Fruit fly (Drosophila melanogaster) whole organism, embryonic: Measurements from ENCODE around the gene CG6149.

Source experiments
- ATbp ChIP-seq: fragments of 200-800 bp; sonication (Bioruptor generic); optimal IDR thresholded peaks from 2 replicates; lab custom pipeline; 2017; ENCODE audit warnings: missing biosample characterization, mild to moderate bottlenecking, missing genetic modification characterization, missing genetic modification reagents
- CG10209 ChIP-seq: fragments of 200-800 bp; sonication (Bioruptor generic); optimal IDR thresholded peaks from 3 replicates; lab custom pipeline; 2017; ENCODE audit warnings: missing biosample characterization, mild to moderate bottlenecking, missing genetic modification characterization, missing genetic modification reagents
- CG10959 ChIP-seq: fragments of 200-800 bp; sonication (Bioruptor generic); IDR thresholded peaks from 2 replicates; pipeline ENCODE4 v1.3.6; 2022; ENCODE audit warnings: missing biosample characterization, missing genetic modification characterization
- CG11696 ChIP-seq: fragments of 200-800 bp; sonication (Bioruptor generic); IDR thresholded peaks from 2 replicates; pipeline ENCODE4 v1.3.6; 2022; ENCODE audit warnings: missing biosample characterization, missing genetic modification characterization
- CG12391 ChIP-seq: fragments of 200-800 bp; sonication (Bioruptor generic); optimal IDR thresholded peaks from 3 replicates; lab custom pipeline; 2018; ENCODE audit warnings: missing biosample characterization, mild to moderate bottlenecking, missing genetic modification characterization, moderate library complexity
- CG14050 ChIP-seq: fragments of 200-800 bp; sonication (Bioruptor generic); IDR thresholded peaks from 3 replicates; pipeline ENCODE4 v1.3.6; 2022; ENCODE audit warnings: missing biosample characterization, missing genetic modification characterization
- CG14710 ChIP-seq: fragments of 200-800 bp; sonication (Bioruptor generic); optimal IDR thresholded peaks from 3 replicates; lab custom pipeline; 2019; ENCODE audit warnings: missing biosample characterization, mild to moderate bottlenecking, missing genetic modification characterization, moderate library complexity
- CG15011 ChIP-seq: fragments of 200-800 bp; sonication (Bioruptor generic); optimal IDR thresholded peaks from 3 replicates; lab custom pipeline; 2018; ENCODE audit warnings: missing biosample characterization, mild to moderate bottlenecking, missing genetic modification characterization
- CG30403 ChIP-seq: fragments of 200-800 bp; sonication (Bioruptor generic); optimal IDR thresholded peaks from 3 replicates; lab custom pipeline; 2016; ENCODE audit warnings: missing biosample characterization, missing genetic modification characterization
- CG32767 ChIP-seq: fragments of 200-800 bp; sonication (Bioruptor generic); IDR thresholded peaks from 2 replicates; pipeline ENCODE4 v1.3.6; 2022; ENCODE audit warnings: missing biosample characterization, missing genetic modification characterization
- CG4328 ChIP-seq: fragments of 200-800 bp; sonication (Bioruptor generic); optimal IDR thresholded peaks from 3 replicates; lab custom pipeline; 2017; ENCODE audit warnings: missing biosample characterization, missing genetic modification reagents, missing genetic modification characterization
- CG7271 ChIP-seq: fragments of 200-800 bp; sonication (Bioruptor generic); optimal IDR thresholded peaks from 2 replicates; lab custom pipeline; 2018; ENCODE audit warnings: missing biosample characterization, mild to moderate bottlenecking, missing genetic modification characterization, moderate library complexity
- CG7372 ChIP-seq: fragments of 200-800 bp; sonication (Bioruptor generic); IDR thresholded peaks from 2 replicates; pipeline ENCODE4 v1.3.6; 2022; ENCODE audit warnings: missing biosample characterization, missing genetic modification characterization
- CG7556 ChIP-seq: fragments of 200-800 bp; sonication (Bioruptor generic); optimal IDR thresholded peaks from 2 replicates; lab custom pipeline; 2017; ENCODE audit warnings: missing biosample characterization, mild to moderate bottlenecking, missing genetic modification characterization
- CG7745 ChIP-seq: fragments of 200-800 bp; sonication (Bioruptor generic); optimal IDR thresholded peaks from 2 replicates; lab custom pipeline; 2018; ENCODE audit warnings: missing biosample characterization, mild to moderate bottlenecking, missing genetic modification characterization, moderate library complexity
- CG7928 ChIP-seq: fragments of 200-800 bp; sonication (Bioruptor generic); optimal IDR thresholded peaks from 2 replicates; lab custom pipeline; 2017; ENCODE audit warnings: missing biosample characterization, mild to moderate bottlenecking, missing genetic modification characterization
- CG8924 ChIP-seq: fragments of 200-800 bp; optimal IDR thresholded peaks from 3 replicates; lab custom pipeline; 2019; ENCODE audit warnings: missing biosample characterization, mild to moderate bottlenecking, missing genetic modification characterization, moderate library complexity
- CG9727 ChIP-seq: fragments of 200-800 bp; sonication (Bioruptor generic); optimal IDR thresholded peaks from 3 replicates; lab custom pipeline; 2017; ENCODE audit warnings: missing biosample characterization, mild to moderate bottlenecking, missing genetic modification characterization
- CrebB ChIP-seq: fragments of 200-800 bp; sonication (Bioruptor generic); optimal IDR thresholded peaks from 3 replicates; lab custom pipeline; 2018; ENCODE audit warnings: missing biosample characterization, mild to moderate bottlenecking, missing genetic modification characterization
- Doc2 ChIP-seq: fragments of 200-800 bp; sonication (Bioruptor generic); IDR thresholded peaks from 2 replicates; pipeline ENCODE4 v1.3.6; 2022; ENCODE audit warnings: missing biosample characterization, missing genetic modification characterization
- Hand ChIP-seq: fragments of 200-800 bp; sonication (Bioruptor generic); optimal IDR thresholded peaks from 2 replicates; lab custom pipeline; 2017; ENCODE audit warnings: mild to moderate bottlenecking, missing biosample characterization, missing genetic modification reagents, missing genetic modification characterization
- Hmr ChIP-seq: fragments of 200-800 bp; sonication (Bioruptor generic); optimal IDR thresholded peaks from 3 replicates; lab custom pipeline; 2017; ENCODE audit warnings: mild to moderate bottlenecking, missing biosample characterization, missing genetic modification reagents, missing genetic modification characterization
- Hr51 ChIP-seq, 2 experiments: fragments of 200-800 bp; sonication (Bioruptor generic); optimal IDR thresholded peaks; 2 replicates in 1 of 2; 3 replicates in 1 of 2; lab custom pipeline; 2016 to 2018; ENCODE audit warnings: missing biosample characterization in 2 of 2, missing genetic modification characterization in 2 of 2, mild to moderate bottlenecking in 1 of 2, moderate library complexity in 1 of 2
- MBD-R2 ChIP-seq: fragments of 200-800 bp; sonication (Bioruptor generic); IDR thresholded peaks from 2 replicates; pipeline ENCODE4 v1.3.6; 2022; ENCODE audit warnings: missing biosample characterization, missing genetic modification characterization
- Mad ChIP-seq: fragments of 200-800 bp; sonication (Bioruptor generic); optimal IDR thresholded peaks from 2 replicates; lab custom pipeline; 2016; ENCODE audit warnings: missing biosample characterization, missing genetic modification characterization
- Myb ChIP-seq: fragments of 200-800 bp; sonication (Bioruptor generic); optimal IDR thresholded peaks from 2 replicates; lab custom pipeline; 2016; ENCODE audit warnings: missing biosample characterization, missing genetic modification characterization
- NC2β ChIP-seq: fragments of 200-800 bp; sonication (Bioruptor generic); optimal IDR thresholded peaks from 2 replicates; lab custom pipeline; 2016; ENCODE audit warnings: missing biosample characterization, missing genetic modification characterization
- Nf-YB ChIP-seq: fragments of 200-800 bp; sonication (Bioruptor generic); optimal IDR thresholded peaks from 3 replicates; lab custom pipeline; 2019; ENCODE audit warnings: missing biosample characterization, mild to moderate bottlenecking, missing genetic modification characterization, moderate library complexity
- Sin3A ChIP-seq: fragments of >200 bp; optimal IDR thresholded peaks from 2 replicates; lab custom pipeline; 2018
- amos ChIP-seq: fragments of 200-800 bp; sonication (Bioruptor generic); IDR thresholded peaks from 2 replicates; pipeline ENCODE4 v1.3.6; 2022; ENCODE audit warnings: missing biosample characterization, missing genetic modification characterization; ENCODE audit not compliant: partially characterized antibody
- caup ChIP-seq: fragments of 200-800 bp; sonication (Bioruptor generic); optimal IDR thresholded peaks from 3 replicates; lab custom pipeline; 2017; ENCODE audit warnings: missing biosample characterization, mild to moderate bottlenecking, missing genetic modification characterization, moderate library complexity; ENCODE audit not compliant: severe bottlenecking
- chinmo ChIP-seq: fragments of 200-800 bp; sonication (Bioruptor generic); IDR thresholded peaks from 4 replicates; pipeline ENCODE4 v1.3.6; 2022; ENCODE audit warnings: missing biosample characterization, missing genetic modification characterization; ENCODE audit not compliant: partially characterized antibody
- croc ChIP-seq: fragments of 200-800 bp; sonication (Bioruptor generic); conservative IDR thresholded peaks from 3 replicates; pipeline ENCODE4 v1.3.6; 2022; ENCODE audit warnings: missing biosample characterization, missing genetic modification characterization
- eve ChIP-seq, 2 experiments: fragments of >200 bp; optimal IDR thresholded peaks; 2 replicates each; lab custom pipeline; 2017; ENCODE audit warnings: missing biosample characterization in 2 of 2, missing genetic modification characterization in 2 of 2
- exex ChIP-seq: fragments of 200-800 bp; sonication (Bioruptor generic); optimal IDR thresholded peaks from 4 replicates; lab custom pipeline; 2018; ENCODE audit warnings: missing biosample characterization, mild to moderate bottlenecking, missing genetic modification characterization, moderate library complexity
- fd3F ChIP-seq: fragments of 200-800 bp; sonication (Bioruptor generic); optimal IDR thresholded peaks from 2 replicates; lab custom pipeline; 2018; ENCODE audit warnings: missing biosample characterization, mild to moderate bottlenecking, missing genetic modification characterization, moderate library complexity
- gcm ChIP-seq: fragments of 200-800 bp; sonication (Bioruptor generic); optimal IDR thresholded peaks from 2 replicates; lab custom pipeline; 2019; ENCODE audit warnings: missing biosample characterization, mild to moderate bottlenecking, missing genetic modification characterization, moderate library complexity
- gcm2 ChIP-seq: fragments of 200-800 bp; sonication (Bioruptor generic); optimal IDR thresholded peaks from 2 replicates; lab custom pipeline; 2016; ENCODE audit warnings: missing biosample characterization, missing genetic modification characterization
- gfzf ChIP-seq: fragments of 200-800 bp; sonication (Bioruptor generic); optimal IDR thresholded peaks from 2 replicates; lab custom pipeline; 2016; ENCODE audit warnings: missing biosample characterization, mild to moderate bottlenecking, missing genetic modification characterization, moderate library complexity
- insv ChIP-seq, 2 experiments: fragments of 200-800 bp; sonication (Bioruptor generic); optimal IDR thresholded peaks; 3 replicates each; lab custom pipeline; 2016 to 2018; ENCODE audit warnings: missing biosample characterization in 2 of 2, missing genetic modification characterization in 2 of 2
- kah ChIP-seq: fragments of 200-800 bp; sonication (Bioruptor generic); optimal IDR thresholded peaks from 2 replicates; lab custom pipeline; 2018; ENCODE audit warnings: missing biosample characterization, mild to moderate bottlenecking, missing genetic modification characterization
- lab ChIP-seq: fragments of 200-800 bp; sonication (Bioruptor generic); optimal IDR thresholded peaks from 3 replicates; lab custom pipeline; 2017; ENCODE audit warnings: missing biosample characterization, missing genetic modification characterization, mild to moderate bottlenecking, moderate library complexity, missing genetic modification reagents
- pum ChIP-seq: fragments of 200-800 bp; sonication (Bioruptor generic); optimal IDR thresholded peaks from 2 replicates; lab custom pipeline; 2016; ENCODE audit warnings: missing biosample characterization, missing genetic modification characterization
- pzg ChIP-seq: fragments of 200-800 bp; sonication (Bioruptor generic); optimal IDR thresholded peaks from 3 replicates; lab custom pipeline; 2018; ENCODE audit warnings: missing biosample characterization, mild to moderate bottlenecking, missing genetic modification characterization, moderate library complexity
- schlank ChIP-seq: fragments of 200-800 bp; sonication (Bioruptor generic); optimal IDR thresholded peaks from 2 replicates; lab custom pipeline; 2018; ENCODE audit warnings: missing biosample characterization, mild to moderate bottlenecking, missing genetic modification characterization
- seq ChIP-seq: fragments of 200-800 bp; sonication (Bioruptor generic); IDR thresholded peaks from 2 replicates; pipeline ENCODE4 v1.3.6; 2022; ENCODE audit warnings: missing biosample characterization, missing genetic modification characterization
- slou ChIP-seq: fragments of 200-800 bp; sonication (Bioruptor generic); optimal IDR thresholded peaks from 3 replicates; lab custom pipeline; 2016; ENCODE audit warnings: missing biosample characterization, missing genetic modification characterization
- sug ChIP-seq: fragments of 200-800 bp; optimal IDR thresholded peaks from 2 replicates; lab custom pipeline; 2019; ENCODE audit warnings: missing biosample characterization, mild to moderate bottlenecking, missing genetic modification characterization, moderate library complexity
- tll ChIP-seq, 2 experiments: fragments of 200-800 bp in 1 of 2; fragments of >200 bp in 1 of 2; sonication (Bioruptor generic) in 1 of 2; optimal IDR thresholded peaks; 2 replicates each; lab custom pipeline; 2017 to 2019; ENCODE audit warnings: missing biosample characterization in 2 of 2, missing genetic modification characterization in 2 of 2, mild to moderate bottlenecking in 1 of 2, moderate library complexity in 1 of 2
- wek ChIP-seq: fragments of 200-800 bp; sonication (Bioruptor generic); optimal IDR thresholded peaks from 3 replicates; lab custom pipeline; 2018; ENCODE audit warnings: missing biosample characterization, mild to moderate bottlenecking, missing genetic modification characterization, moderate library complexity
- yki ChIP-seq: fragments of >200 bp; optimal IDR thresholded peaks from 3 replicates; lab custom pipeline; 2018

CG6149 gene

dm6 chr3L:11397093-11397592 lies 38.1 kb downstream of the CG6149 start, which contains the start of gene CG44362 (continued):
- TF ChIP-seq caup (GFP tag; lab: Kevin White, UChicago) (no peak), CG10209 (GFP tag; lab: Kevin White, UChicago) (no peak), Myb (GFP tag; lab: Kevin White, UChicago) (no peak), Hand (GFP tag; lab: Kevin White, UChicago) (peak; percentile 8), exex (tag; lab: Kevin White, UChicago) (no peak), CG7745 (no peak), CG7271 (tag; lab: Kevin White, UChicago) (no peak), ATbp (no peak), slou (no peak), CG32767 (no peak), tll (GFP tag; optimal IDR thresholded peaks at IDR 0.05; lab: Kevin White, UChicago) (no peak), yki (lab: Kevin White, UChicago) (no peak), CG10959 (no peak), chinmo (GFP tag; lab: Robert Waterston, UW) (no peak), eve (GFP tag; optimal IDR thresholded peaks at IDR 0.05; lab: Kevin White, UChicago) (no peak), MBD-R2 (GFP tag; lab: Robert Waterston, UW) (no peak), CG9727 (peak; percentile 22), CG7928 (GFP tag; lab: Kevin White, UChicago) (no peak), schlank (tag; lab: Kevin White, UChicago) (no peak), Hr51 (GFP tag; optimal IDR thresholded peaks at IDR 0.05; lab: Kevin White, UChicago) (peak in 1 of 2 experiments; percentile 28), CG14710 (no peak), croc (GFP tag; lab: Robert Waterston, UW) (no peak), Nf-YB (GFP tag; lab: Kevin White, UChicago) (no peak), Sin3A (lab: Kevin White, UChicago) (no peak), NC2β (GFP tag; lab: Kevin White, UChicago) (no peak), CG15011 (GFP tag; lab: Kevin White, UChicago) (no peak), gfzf (no peak), CG12391 (tag; lab: Kevin White, UChicago) (peak; percentile 4), wek (GFP tag; lab: Kevin White, UChicago) (no peak), kah (GFP tag; lab: Kevin White, UChicago) (no peak), lab (GFP tag; lab: Kevin White, UChicago) (peak; percentile 23), CrebB (tag; lab: Kevin White, UChicago) (no peak), gcm (GFP tag; lab: Kevin White, UChicago) (no peak), sug (tag; lab: Kevin White, UChicago) (no peak), amos (GFP tag; lab: Robert Waterston, UW) (no peak), pum (GFP tag; lab: Kevin White, UChicago) (no peak), CG14050 (no peak), CG8924 (no peak), seq (GFP tag; lab: Robert Waterston, UW) (no peak), CG4328 (GFP tag; lab: Kevin White, UChicago) (no peak), pzg (GFP tag; lab: Kevin White, UChicago) (no peak), fd3F (GFP tag; lab: Kevin White, UChicago) (no peak), gcm2 (GFP tag; lab: Kevin White, UChicago) (no peak), Mad (GFP tag; lab: Kevin White, UChicago) (no peak), CG11696 (GFP tag; lab: Robert Waterston, UW) (no peak), Hmr (GFP tag; lab: Kevin White, UChicago) (peak; percentile 51), insv (GFP tag; optimal IDR thresholded peaks at IDR 0.05; lab: Kevin White, UChicago) (no peak), Doc2 (GFP tag; lab: Robert Waterston, UW) (no peak), CG7556 (GFP tag; lab: Kevin White, UChicago) (peak; percentile 31), CG30403 (GFP tag; lab: Kevin White, UChicago) (peak; percentile 11), CG7372 (GFP tag; lab: Robert Waterston, UW) (no peak)
